Worm (Caenorhabditis elegans) whole organism, mixed stage, embryonic: ENCODE results near the gene C49A9.9.

Source experiments
- mab-5 ChIP-seq: fragments of 150-350 bp; optimal IDR thresholded peaks from 2 replicates; lab custom pipeline; 2014; ENCODE audit warnings: missing biosample characterization, missing genetic modification characterization
- nhr-12 ChIP-seq: fragments of 150-350 bp; optimal IDR thresholded peaks from 2 replicates; lab custom pipeline; 2014; ENCODE audit warnings: missing biosample characterization, missing genetic modification characterization
- nhr-28 ChIP-seq: fragments of 150-350 bp; optimal IDR thresholded peaks from 2 replicates; lab custom pipeline; 2014; ENCODE audit warnings: missing biosample characterization, missing genetic modification characterization
- snpc-4 ChIP-seq: fragments of 150-350 bp; optimal IDR thresholded peaks from 2 replicates; lab custom pipeline; 2014; ENCODE audit warnings: missing biosample characterization, missing genetic modification characterization
- unc-39 ChIP-seq: fragments of 150-350 bp; optimal IDR thresholded peaks from 2 replicates; lab custom pipeline; 2014; ENCODE audit warnings: missing biosample characterization, missing genetic modification characterization
- ztf-11 ChIP-seq: fragments of 150-350 bp; optimal IDR thresholded peaks from 2 replicates; lab custom pipeline; 2014; ENCODE audit warnings: missing biosample characterization, missing genetic modification characterization

ce11 chrIV:6225143-6225542, 8.0 kb downstream of the C49A9.9 start, which contains the start of gene C49A9.2:
- TF ChIP-seq ztf-11 (tag; lab: Kevin White, UChicago), result no peak
- no peak for TF ChIP-seq nhr-28 (tag; lab: Kevin White, UChicago)
- no peak for TF ChIP-seq snpc-4 (tag; lab: Kevin White, UChicago)
- no peak for TF ChIP-seq unc-39
- TF ChIP-seq mab-5, result no peak
- no peak for TF ChIP-seq nhr-12 (tag; lab: Kevin White, UChicago)
